Worm (Caenorhabditis elegans): ENCODE measurements around the gene F09C8.2.

The F09C8.2 gene

DNA sequence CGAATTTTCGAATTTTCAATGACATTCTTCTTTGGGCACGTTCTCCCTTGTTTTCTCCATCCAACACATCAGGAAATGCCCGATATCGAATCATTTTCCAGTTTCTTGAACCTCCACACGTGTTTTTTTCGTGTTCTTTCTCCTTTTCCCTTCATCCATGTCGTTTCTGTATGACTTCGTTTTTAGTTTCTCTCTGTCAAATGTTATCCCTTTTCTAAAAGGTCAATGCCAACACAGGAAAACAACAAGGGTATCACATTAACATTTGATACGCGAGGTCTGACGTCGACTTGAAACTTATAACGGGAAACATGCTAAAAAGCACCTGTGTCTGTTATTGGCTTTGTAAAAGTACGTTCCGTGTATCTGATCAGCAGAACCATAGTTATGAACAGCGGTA lies 26.0 kb upstream of the F09C8.2 start:
- TF ChIP-seq hlh-30 (tag; optimal IDR thresholded peaks at IDR 0.05; ENCODE audit: insufficient read depth) (peak; percentile 40), nhr-41 (GFP tag; IDR thresholded peaks at IDR 0.05) (no peak), nhr-48 (tag; optimal IDR thresholded peaks at IDR 0.05) (peak; percentile 18), mdl-1 (tag; optimal IDR thresholded peaks at IDR 0.05) (peak in 1 of 2 experiments; percentile 30), nhr-111 (GFP tag; optimal IDR thresholded peaks at IDR 0.05) (no peak), nhr-28 (tag; optimal IDR thresholded peaks at IDR 0.05) (peak; percentile 42), unc-62 (GFP tag; optimal IDR thresholded peaks at IDR 0.05 in 1 of 2) (peak in 1 of 2 experiments; percentile 92), unc-62 (tag; optimal IDR thresholded peaks at IDR 0.05) (no peak)

DNA sequence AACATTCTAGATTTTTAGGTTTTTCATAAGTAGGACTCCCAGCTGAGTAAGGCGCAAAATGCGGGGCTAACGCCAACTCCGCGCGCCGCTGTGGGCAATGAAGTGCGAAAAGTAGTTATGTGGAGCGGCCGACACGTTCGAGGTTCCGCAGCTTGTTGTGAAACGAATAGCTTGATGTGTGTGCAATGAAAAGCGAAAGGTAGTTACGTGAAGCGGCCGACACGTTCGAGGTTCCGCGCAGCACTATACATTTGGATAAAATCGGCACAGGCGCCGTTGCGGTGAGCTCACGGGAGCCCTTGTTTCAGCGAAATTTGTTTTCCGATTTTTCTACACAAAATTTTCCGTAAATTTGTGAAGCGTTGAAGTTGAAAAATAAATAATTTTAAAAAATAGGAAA lies 20.2 kb upstream of the F09C8.2 start:
- no peak for TF ChIP-seq lim-7 (GFP tag; IDR thresholded peaks at IDR 0.05)
- 0 out of 2 replicates have a peak, but pooled peaks have one; percentile 8 for TF ChIP-seq Y105C5A.15 (GFP tag; IDR thresholded peaks at IDR 0.05)
- TF ChIP-seq ceh-32 (tag; optimal IDR thresholded peaks at IDR 0.05; ENCODE audit: poor library complexity) = no peak

DNA sequence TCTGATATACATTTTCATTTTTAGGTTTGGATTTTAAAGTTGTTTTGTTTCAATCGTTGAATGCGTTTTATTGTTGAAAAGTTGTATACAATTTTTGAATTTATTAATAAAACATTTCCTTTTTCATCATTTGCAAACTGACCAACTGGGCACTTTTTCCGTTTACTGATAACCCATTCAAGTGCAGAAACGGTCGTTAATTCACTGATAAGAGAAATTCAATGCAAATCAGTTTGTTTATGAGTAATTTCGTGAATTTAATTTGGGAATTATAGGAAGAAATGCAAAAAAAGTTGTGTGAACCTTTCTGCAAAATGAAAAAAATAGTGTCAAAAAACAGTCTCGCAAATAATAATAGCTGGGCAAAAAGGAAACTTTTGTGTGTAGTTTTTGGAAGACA lies 19.7 kb upstream of the F09C8.2 start:
- no peak for TF ChIP-seq daf-16 (GFP tag; optimal IDR thresholded peaks at IDR 0.05)
- peak; percentile 52 for TF ChIP-seq daf-16 (tag; optimal IDR thresholded peaks at IDR 0.05)
- peak; percentile 32 for TF ChIP-seq dmd-6 (GFP tag; IDR thresholded peaks at IDR 0.05)
- TF ChIP-seq F44E2.7 (GFP tag; IDR thresholded peaks at IDR 0.05) = no peak
- TF ChIP-seq Y105C5A.15 (GFP tag; IDR thresholded peaks at IDR 0.05) = no peak
- TF ChIP-seq pqm-1 (tag; optimal IDR thresholded peaks at IDR 0.05) = peak; percentile 90
- peak; percentile 74 for TF ChIP-seq nhr-28 (tag; optimal IDR thresholded peaks at IDR 0.05)
- peak; percentile 2 for TF ChIP-seq nhr-77 (tag; optimal IDR thresholded peaks at IDR 0.05)
- TF ChIP-seq php-3 (GFP tag; IDR thresholded peaks at IDR 0.05) = peak; percentile 54; the same call in 1 of the 2 replicates
- TF ChIP-seq fos-1 (tag; optimal IDR thresholded peaks at IDR 0.05) = no peak

DNA sequence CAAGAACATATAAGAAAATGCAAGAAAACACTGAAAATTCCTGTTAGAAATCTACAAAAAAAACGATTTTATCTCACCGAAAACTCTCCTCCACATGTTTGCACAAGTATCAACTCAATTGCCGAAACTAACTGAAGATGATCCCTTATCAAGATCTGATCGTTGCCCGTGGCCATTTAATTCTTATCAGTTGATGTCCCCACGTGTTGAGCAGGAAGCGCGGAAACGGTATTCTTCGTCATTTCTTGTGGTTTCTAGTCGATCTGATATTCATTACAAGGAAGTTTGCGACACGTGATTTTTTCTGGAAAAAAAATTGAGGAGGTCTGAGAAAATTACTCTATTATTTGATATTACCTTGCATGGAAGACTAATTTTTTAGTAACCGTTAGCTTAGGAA lies 16.6 kb upstream of the F09C8.2 start, which contains the start of gene F09C8.1:
Gene F09C8.1 (minus strand): TSS at position 123 of the 400 bp plus-strand sequence.
- TF ChIP-seq dmd-6 (GFP tag; IDR thresholded peaks at IDR 0.05) (peak; percentile 92), rbr-2 (tag; optimal IDR thresholded peaks at IDR 0.05) (no peak), nhr-28 (tag; optimal IDR thresholded peaks at IDR 0.05) (peak; percentile 73), ZK546.5 (tag; optimal IDR thresholded peaks at IDR 0.05) (no peak), nhr-77 (tag; optimal IDR thresholded peaks at IDR 0.05) (peak; percentile 86), pqm-1 (tag; optimal IDR thresholded peaks at IDR 0.05) (peak; percentile 59), nhr-237 (tag; optimal IDR thresholded peaks at IDR 0.05) (no peak), mxl-3 (GFP tag; optimal IDR thresholded peaks at IDR 0.05) (peak; percentile 84), ceh-44 (GFP tag; IDR thresholded peaks at IDR 0.05) (no peak), gei-8 (GFP tag; optimal IDR thresholded peaks at IDR 0.05) (no peak), nhr-10 (tag; optimal IDR thresholded peaks at IDR 0.05) (no peak), set-16 (GFP tag; IDR thresholded peaks at IDR 0.05) (no peak), daf-8 (GFP tag; IDR thresholded peaks at IDR 0.05) (no peak), lin-1 (GFP tag; IDR thresholded peaks at IDR 0.05) (0 out of 2 replicates have a peak, but pooled peaks have one; percentile 34), snpc-1.2 (GFP tag; IDR thresholded peaks at IDR 0.05) (no peak), ztf-7 (tag; optimal IDR thresholded peaks at IDR 0.05) (no peak), daf-12 (tag; optimal IDR thresholded peaks at IDR 0.05) (no peak), zip-2 (tag; optimal IDR thresholded peaks at IDR 0.05) (no peak), arid-1 (GFP tag; conservative IDR thresholded peaks at IDR 0.05) (no peak), spr-3 (GFP tag; optimal IDR thresholded peaks at IDR 0.05) (no peak), hlh-30 (tag; optimal IDR thresholded peaks at IDR 0.05; ENCODE audit: insufficient read depth) (peak; percentile 23), dmd-9 (GFP tag; IDR thresholded peaks at IDR 0.05) (no peak), mes-2 (tag; optimal IDR thresholded peaks at IDR 0.05; ENCODE audit: poor library complexity, severe bottlenecking) (no peak), unc-62 (GFP tag; optimal IDR thresholded peaks at IDR 0.05 in 1 of 2) (peak in 1 of 2 experiments; percentile 2), unc-62 (tag; optimal IDR thresholded peaks at IDR 0.05) (no peak), nhr-6 (tag; optimal IDR thresholded peaks at IDR 0.05) (no peak), lin-39 (tag; optimal IDR thresholded peaks at IDR 0.05) (no peak), nhr-102 (tag; optimal IDR thresholded peaks at IDR 0.05) (no peak), madf-9 (GFP tag; conservative IDR thresholded peaks at IDR 0.05) (no peak), snpc-4 (tag; optimal IDR thresholded peaks at IDR 0.05) (no peak), tra-1 (GFP tag; IDR thresholded peaks at IDR 0.05) (no peak), D1046.2 (GFP tag; IDR thresholded peaks at IDR 0.05) (no peak), pha-4 (GFP tag; IDR thresholded peaks at IDR 0.05) (no peak), pha-4 (tag; optimal IDR thresholded peaks at IDR 0.05) (no peak)
